Fruit fly (Drosophila melanogaster) Kc167 (cell line): ENCODE measurements around the gene CG18273.

Experiments used
- h ChIP-seq: fragments of >200 bp; optimal IDR thresholded peaks from 3 replicates; lab custom pipeline; 2018; ENCODE audit warnings: missing external identifiers
- insv ChIP-seq: fragments of >200 bp; optimal IDR thresholded peaks from 3 replicates; lab custom pipeline; 2018; ENCODE audit warnings: missing external identifiers
- psq ChIP-seq: fragments of >200 bp; optimal IDR thresholded peaks from 2 replicates; lab custom pipeline; 2017; ENCODE audit warnings: missing external identifiers

DNA sequence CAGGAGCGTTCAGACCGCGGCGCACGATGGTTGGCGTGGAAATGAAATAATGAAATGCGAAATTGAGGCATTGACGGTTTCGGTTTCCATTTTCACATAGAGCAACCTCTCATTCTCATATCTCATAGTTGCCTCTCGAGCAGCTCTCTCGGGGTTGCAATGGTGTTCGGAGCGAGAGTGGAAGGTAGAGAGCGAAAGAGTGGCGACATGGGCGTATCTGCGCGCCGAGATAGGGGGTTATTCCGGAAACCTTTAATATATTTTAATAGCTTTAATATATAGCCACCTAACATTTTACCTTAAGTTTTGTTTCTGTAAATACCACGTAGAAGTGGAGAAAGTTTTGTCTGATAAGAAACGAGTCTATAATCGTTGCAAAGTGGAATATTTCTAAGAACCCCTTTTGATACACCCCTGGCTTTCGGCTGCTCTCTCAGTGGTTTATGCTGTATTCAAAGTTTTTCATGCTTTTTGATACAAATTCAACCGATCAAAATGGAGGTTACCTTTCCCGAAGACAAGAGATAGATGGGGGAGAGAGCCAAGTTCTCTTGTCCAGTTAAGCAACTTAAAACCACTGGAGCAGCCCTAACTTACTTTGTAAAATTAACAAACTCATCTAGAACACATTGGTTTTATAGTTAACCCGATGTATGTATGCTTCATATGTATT lies 35.9 kb upstream of the CG18273 start, which contains the start of gene elav:
- TF ChIP-seq insv (lab: Kevin White, UChicago) (no peak), psq (no peak), h (lab: Kevin White, UChicago) (no peak)
